Worm (Caenorhabditis elegans) whole organism, L3 larva: ENCODE data around the gene arrd-11.

Source experiments
- R02D3.7 ChIP-seq: fragments of 150-350 bp; optimal IDR thresholded peaks from 2 replicates; lab custom pipeline; 2014; ENCODE audit warnings: missing biosample characterization, missing genetic modification characterization
- fos-1 ChIP-seq: fragments of 150-350 bp; optimal IDR thresholded peaks from 2 replicates; lab custom pipeline; 2014; ENCODE audit warnings: missing biosample characterization, missing genetic modification characterization
- jun-1 ChIP-seq: fragments of 150-350 bp; optimal IDR thresholded peaks from 2 replicates; lab custom pipeline; 2014; ENCODE audit warnings: missing biosample characterization, missing genetic modification reagents, missing genetic modification characterization
- lin-39 ChIP-seq: fragments of 150-350 bp; optimal IDR thresholded peaks from 2 replicates; lab custom pipeline; 2018; ENCODE audit warnings: missing biosample characterization, missing genetic modification reagents, missing genetic modification characterization
- nhr-11 ChIP-seq: fragments of 150-350 bp; optimal IDR thresholded peaks from 2 replicates; lab custom pipeline; 2014; ENCODE audit warnings: missing biosample characterization, missing genetic modification characterization
- nhr-12 ChIP-seq: fragments of 150-350 bp; optimal IDR thresholded peaks from 2 replicates; lab custom pipeline; 2014; ENCODE audit warnings: missing biosample characterization, missing genetic modification characterization
- nhr-237 ChIP-seq: fragments of 150-350 bp; optimal IDR thresholded peaks from 2 replicates; lab custom pipeline; 2014; ENCODE audit warnings: missing biosample characterization, missing genetic modification characterization
- nhr-76 ChIP-seq: fragments of 150-350 bp; sonication (generic microtip); optimal IDR thresholded peaks from 5 replicates; lab custom pipeline; 2014; ENCODE audit warnings: missing biosample characterization, missing genetic modification characterization
- nhr-77 ChIP-seq: fragments of 150-350 bp; optimal IDR thresholded peaks from 2 replicates; lab custom pipeline; 2014; ENCODE audit warnings: missing biosample characterization, missing genetic modification characterization
- skn-1 ChIP-seq: fragments of 150-350 bp; optimal IDR thresholded peaks from 2 replicates; lab custom pipeline; 2014; ENCODE audit warnings: missing biosample characterization, missing genetic modification characterization
- snpc-4 ChIP-seq: fragments of 150-350 bp; optimal IDR thresholded peaks from 2 replicates; lab custom pipeline; 2014; ENCODE audit warnings: missing biosample characterization, missing genetic modification characterization
- tbx-2 ChIP-seq: sonication (generic microtip); optimal IDR thresholded peaks from 2 replicates; lab custom pipeline; 2016; ENCODE audit warnings: mild to moderate bottlenecking, missing genetic modification characterization, missing compliant biosample characterization
- zag-1 ChIP-seq: fragments of 150-350 bp; optimal IDR thresholded peaks from 2 replicates; lab custom pipeline; 2014; ENCODE audit warnings: missing biosample characterization, missing genetic modification characterization

- TF ChIP-seq jun-1 (tag; lab: Kevin White, UChicago) (no peak), nhr-237 (tag; lab: Kevin White, UChicago) (no peak), fos-1 (no peak), tbx-2 (tag; lab: Kevin White, UChicago) (no peak), lin-39 (tag; lab: Kevin White, UChicago) (no peak), nhr-11 (no peak), zag-1 (tag; lab: Kevin White, UChicago) (no peak), nhr-77 (tag; lab: Kevin White, UChicago) (no peak), skn-1 (tag; lab: Kevin White, UChicago) (no peak), nhr-12 (tag; lab: Kevin White, UChicago) (no peak), R02D3.7 (tag; lab: Kevin White, UChicago) (no peak), snpc-4 (tag; lab: Kevin White, UChicago) (no peak), nhr-76 (tag; lab: Kevin White, UChicago) (no peak)
Measured at ce11 chrII:13783880-13784279, 20.7 kb downstream of the arrd-11 start, which contains the start of gene C01B9.4.
